Worm (Caenorhabditis elegans): ENCODE measurements around the gene T24F1.4.

DNA sequence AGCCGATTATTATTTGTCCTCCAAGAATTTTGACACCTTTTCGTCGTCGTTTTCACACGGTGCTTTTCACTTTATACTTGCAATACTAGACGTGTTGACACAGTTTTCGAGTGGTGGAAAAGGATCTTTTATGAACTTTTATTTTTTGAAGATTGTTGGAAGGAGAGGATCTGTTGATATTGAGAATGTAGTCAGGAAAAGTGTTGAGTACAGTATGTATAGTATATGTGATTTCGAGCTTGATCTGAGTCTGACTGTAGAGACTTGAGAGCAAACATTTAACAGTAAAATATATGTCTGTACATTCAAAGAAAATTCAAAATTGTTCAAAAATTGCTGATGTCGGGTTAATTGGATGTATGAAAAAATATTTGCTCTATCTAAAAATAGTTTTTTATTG lies 22.1 kb upstream of the T24F1.4 start:
- TF ChIP-seq sea-1 (GFP tag; conservative IDR thresholded peaks at IDR 0.05) (no peak), tbx-37 (GFP tag; conservative IDR thresholded peaks at IDR 0.05) (no peak), hnd-1 (tag; optimal IDR thresholded peaks at IDR 0.05) (no peak), ama-1 (optimal IDR thresholded peaks at IDR 0.05) (no peak), scrt-1 (GFP tag; IDR thresholded peaks at IDR 0.05) (no peak), ceh-13 (GFP tag; optimal IDR thresholded peaks at IDR 0.05) (no peak), hmg-4 (GFP tag; optimal IDR thresholded peaks at IDR 0.05) (no peak), ceh-36 (tag; optimal IDR thresholded peaks at IDR 0.05) (no peak), tra-4 (tag; optimal IDR thresholded peaks at IDR 0.05) (no peak)
